Worm (Caenorhabditis elegans) whole organism, L3 larva: Measurements from ENCODE around the gene slfl-5.
A peak's percentile ranks its signal among the peaks of the same experiment; 100 is the strongest.

ENCODE experiments used
- ama-1 ChIP-seq: fragments of 150-350 bp; optimal IDR thresholded peaks from 2 replicates; lab custom pipeline; 2018
- ceh-28 ChIP-seq: fragments of 150-350 bp; optimal IDR thresholded peaks from 2 replicates; lab custom pipeline; 2014; ENCODE audit warnings: missing biosample characterization, missing genetic modification reagents, missing genetic modification characterization
- ceh-9 ChIP-seq: sonication (generic microtip); optimal IDR thresholded peaks from 2 replicates; lab custom pipeline; 2018; ENCODE audit warnings: missing biosample characterization, missing genetic modification characterization
- egl-27 ChIP-seq: sonication (generic microtip); optimal IDR thresholded peaks from 4 replicates; lab custom pipeline; 2017; ENCODE audit warnings: missing biosample characterization, missing genetic modification reagents, missing genetic modification characterization
- elt-1 ChIP-seq: fragments of 150-350 bp; optimal IDR thresholded peaks from 2 replicates; lab custom pipeline; 2014; ENCODE audit warnings: missing biosample characterization, missing genetic modification characterization
- elt-3 ChIP-seq, 3 experiments: fragments of 150-350 bp in 1 of 3; sonication (generic microtip) in 2 of 3; optimal IDR thresholded peaks; 2 replicates in 2 of 3; 4 replicates in 1 of 3; lab custom pipeline; 2014 to 2017; ENCODE audit warnings: missing biosample characterization in 3 of 3, missing genetic modification characterization in 3 of 3
- nhr-11 ChIP-seq: fragments of 150-350 bp; optimal IDR thresholded peaks from 2 replicates; lab custom pipeline; 2014; ENCODE audit warnings: missing biosample characterization, missing genetic modification characterization
- nhr-25 ChIP-seq: sonication (generic microtip); optimal IDR thresholded peaks from 2 replicates; lab custom pipeline; 2017; ENCODE audit warnings: missing biosample characterization, missing genetic modification characterization
- nhr-76 ChIP-seq: fragments of 150-350 bp; sonication (generic microtip); optimal IDR thresholded peaks from 5 replicates; lab custom pipeline; 2014; ENCODE audit warnings: missing biosample characterization, missing genetic modification characterization
- pha-4 ChIP-seq: fragments of 150-350 bp; optimal IDR thresholded peaks from 2 replicates; lab custom pipeline; 2014; ENCODE audit warnings: missing biosample characterization, missing genetic modification reagents, missing genetic modification characterization
- skn-1 ChIP-seq: fragments of 150-350 bp; optimal IDR thresholded peaks from 2 replicates; lab custom pipeline; 2014; ENCODE audit warnings: missing biosample characterization, missing genetic modification characterization
- snpc-4 ChIP-seq: fragments of 150-350 bp; optimal IDR thresholded peaks from 2 replicates; lab custom pipeline; 2014; ENCODE audit warnings: missing biosample characterization, missing genetic modification characterization
- ztf-4 ChIP-seq: fragments of 150-350 bp; optimal IDR thresholded peaks from 2 replicates; lab custom pipeline; 2014; ENCODE audit warnings: missing biosample characterization, missing genetic modification characterization

- TF ChIP-seq ztf-4 (no peak), egl-27 (tag; lab: Kevin White, UChicago) (no peak), snpc-4 (tag; lab: Kevin White, UChicago) (no peak), ama-1 (lab: Kevin White, UChicago) (no peak), pha-4 (tag; lab: Kevin White, UChicago) (no peak), ceh-9 (no peak), nhr-76 (tag; lab: Kevin White, UChicago) (no peak), nhr-11 (tag; lab: Kevin White, UChicago) (no peak), elt-3 (tag; optimal IDR thresholded peaks at IDR 0.05; lab: Kevin White, UChicago) (peak in 2 of 3 experiments; percentile 23 to 49), nhr-25 (peak; percentile 4), ceh-28 (tag; lab: Kevin White, UChicago) (no peak), elt-1 (tag; lab: Kevin White, UChicago) (no peak), skn-1 (tag; lab: Kevin White, UChicago) (no peak)
Observed at ce11 chrV:12294091-12294490, 49.2 kb upstream of the slfl-5 start.
